Worm (Caenorhabditis elegans): ENCODE data around the gene znf-706.

ce11 chrIV:9121545-9121944 lies 25.5 kb upstream of the znf-706 start:
- TF ChIP-seq pag-3 (tag; optimal IDR thresholded peaks at IDR 0.05; ENCODE audit: borderline replicate concordance) (no peak), ceh-18 (tag; optimal IDR thresholded peaks at IDR 0.05) (peak; percentile 25), nhr-11 (tag; optimal IDR thresholded peaks at IDR 0.05) (no peak), fkh-6 (tag; optimal IDR thresholded peaks at IDR 0.05) (no peak), unc-86 (tag; optimal IDR thresholded peaks at IDR 0.05) (no peak), fkh-10 (GFP tag; optimal IDR thresholded peaks at IDR 0.05) (no peak), C38D4.7 (GFP tag; optimal IDR thresholded peaks at IDR 0.05) (no peak), ama-1 (optimal IDR thresholded peaks at IDR 0.05) (no peak), unc-3 (GFP tag; conservative IDR thresholded peaks at IDR 0.05) (no peak), unc-3 (tag; optimal IDR thresholded peaks at IDR 0.05) (no peak), pqm-1 (tag; optimal IDR thresholded peaks at IDR 0.05) (no peak), hlh-30 (tag; optimal IDR thresholded peaks at IDR 0.05; ENCODE audit: insufficient read depth) (no peak), ztf-16 (tag; optimal IDR thresholded peaks at IDR 0.05) (no peak), ceh-30 (tag; optimal IDR thresholded peaks at IDR 0.05) (no peak), hlh-6 (tag; optimal IDR thresholded peaks at IDR 0.05) (no peak)
